Worm (Caenorhabditis elegans): ENCODE results near the gene F28F8.9.

F28F8.9 gene

ce11 chrV:15551642-15552041 is 26.8 kb downstream of the F28F8.9 start (continued):
- TF ChIP-seq lin-35 (GFP tag; optimal IDR thresholded peaks at IDR 0.05), result peak; percentile 30 to 70
- TF ChIP-seq isw-1 (GFP tag; IDR thresholded peaks at IDR 0.05), result no peak
- TF ChIP-seq pqm-1 (tag; optimal IDR thresholded peaks at IDR 0.05), result no peak
- peak; percentile 46 for TF ChIP-seq skn-1 (tag; optimal IDR thresholded peaks at IDR 0.05)
- TF ChIP-seq ceh-90 (tag; optimal IDR thresholded peaks at IDR 0.05), result no peak

DNA sequence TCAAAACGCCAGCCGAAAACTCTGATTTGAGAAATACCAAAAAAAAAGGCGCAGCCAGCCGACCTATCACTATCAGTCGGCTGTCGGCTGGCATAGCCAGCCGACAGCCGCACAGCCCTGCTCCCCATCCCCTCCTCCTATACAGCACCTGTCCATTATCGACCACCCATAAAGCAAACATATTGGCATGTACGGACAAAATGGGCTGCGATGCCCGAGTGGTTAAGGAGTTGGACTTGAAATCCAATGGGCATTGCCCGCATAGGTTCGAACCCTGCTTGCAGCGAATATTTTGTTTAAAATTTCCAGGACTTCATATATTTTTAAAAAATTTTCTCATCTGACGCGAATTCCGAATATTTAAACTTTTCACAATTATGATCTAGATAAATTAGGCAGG is 28.1 kb downstream of the F28F8.9 start:
- TF ChIP-seq ama-1 (optimal IDR thresholded peaks at IDR 0.05) (no peak), lsy-2 (tag; optimal IDR thresholded peaks at IDR 0.05) (no peak), irx-1 (tag; optimal IDR thresholded peaks at IDR 0.05) (no peak), ces-1 (GFP tag; optimal IDR thresholded peaks at IDR 0.05) (no peak), F16B12.6 (tag; optimal IDR thresholded peaks at IDR 0.05) (no peak), xbp-1 (tag; optimal IDR thresholded peaks at IDR 0.05) (no peak), pax-3 (tag; optimal IDR thresholded peaks at IDR 0.05) (no peak), blmp-1 (tag; optimal IDR thresholded peaks at IDR 0.05) (no peak), ceh-90 (tag; optimal IDR thresholded peaks at IDR 0.05) (no peak), fkh-4 (tag; optimal IDR thresholded peaks at IDR 0.05; ENCODE audit: borderline replicate concordance) (no peak)

- TF ChIP-seq lin-35 (GFP tag; optimal IDR thresholded peaks at IDR 0.05) (peak in 1 of 2 experiments; percentile 17), nhr-76 (tag; optimal IDR thresholded peaks at IDR 0.05) (no peak), efl-1 (optimal IDR thresholded peaks at IDR 0.05) (no peak), efl-1 (GFP tag; optimal IDR thresholded peaks at IDR 0.05 in 1 of 2) (peak in 1 of 2 experiments; percentile 88), nhr-90 (tag; optimal IDR thresholded peaks at IDR 0.05; ENCODE audit: poor library complexity) (peak; percentile 15), fos-1 (tag; optimal IDR thresholded peaks at IDR 0.05) (no peak)
Measured at ce11 chrV:15547727-15548126, 30.7 kb downstream of the F28F8.9 start.

DNA sequence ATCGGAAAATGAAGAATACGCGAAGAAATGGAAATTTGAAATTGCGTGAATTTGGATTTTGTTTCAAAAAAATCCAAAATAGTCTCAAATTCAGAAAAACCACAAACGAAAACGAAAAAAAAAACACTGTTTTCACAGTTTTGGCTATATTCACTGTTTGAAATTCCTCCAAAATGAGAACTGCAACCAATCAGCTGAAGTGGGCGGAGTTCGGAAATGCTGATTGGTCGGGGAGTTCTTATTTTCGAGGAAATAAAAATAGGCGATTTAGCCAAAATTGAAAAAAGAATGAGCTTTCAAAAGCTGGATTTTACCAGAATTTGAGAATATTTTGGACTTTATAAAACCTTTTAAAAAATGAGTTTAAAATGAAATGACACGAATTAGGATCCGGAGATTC is 33.6 kb downstream of the F28F8.9 start, which contains the start of gene glb-14:
glb-14 (minus strand) TSS at position 97 of the 400 bp plus-strand sequence.
- no peak for TF ChIP-seq skn-1 (tag; optimal IDR thresholded peaks at IDR 0.05)

- TF ChIP-seq mef-2 (tag; optimal IDR thresholded peaks at IDR 0.05) (no peak), swsn-7 (tag; optimal IDR thresholded peaks at IDR 0.05) (no peak), lin-15B (tag; optimal IDR thresholded peaks at IDR 0.05) (no peak), fkh-4 (tag; optimal IDR thresholded peaks at IDR 0.05; ENCODE audit: borderline replicate concordance) (no peak)
Measured at ce11 chrV:15543252-15543651, 35.2 kb downstream of the F28F8.9 start.

DNA sequence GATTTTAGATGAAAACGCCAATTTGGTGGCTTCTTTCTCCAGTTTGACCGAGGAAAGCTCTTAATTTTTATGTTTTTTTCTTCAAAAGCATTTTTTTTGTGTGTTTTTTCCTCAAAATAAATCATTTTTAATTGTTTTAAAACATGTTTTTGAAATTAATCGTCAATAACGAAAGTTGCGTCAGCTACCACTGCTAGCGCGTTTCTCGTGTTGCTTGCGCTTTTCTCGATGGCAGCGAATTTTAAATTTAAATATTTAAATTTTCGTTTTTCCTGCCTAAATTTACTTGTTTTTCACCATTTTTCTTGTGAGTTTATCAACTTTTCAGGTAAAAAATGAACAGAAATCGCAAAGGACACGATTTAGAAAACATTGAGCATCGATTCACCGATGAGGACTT is 40.5 kb downstream of the F28F8.9 start, which contains the start of gene prde-1:
prde-1 (plus strand) TSS at position 322 of the 400 bp plus-strand sequence.
- TF ChIP-seq ceh-88 (GFP tag; IDR thresholded peaks at IDR 0.05) (no peak), grh-1 (GFP tag; IDR thresholded peaks at IDR 0.05) (no peak), nhr-76 (tag; optimal IDR thresholded peaks at IDR 0.05) (no peak), nhr-237 (tag; optimal IDR thresholded peaks at IDR 0.05) (no peak), xbp-1 (tag; optimal IDR thresholded peaks at IDR 0.05) (no peak), fkh-8 (tag; optimal IDR thresholded peaks at IDR 0.05) (no peak), rnt-1 (tag; optimal IDR thresholded peaks at IDR 0.05) (no peak), nhr-11 (tag; optimal IDR thresholded peaks at IDR 0.05) (no peak), mab-9 (GFP tag; IDR thresholded peaks at IDR 0.05) (no peak), mep-1 (tag; optimal IDR thresholded peaks at IDR 0.05) (no peak), nhr-77 (tag; optimal IDR thresholded peaks at IDR 0.05) (no peak), F16B12.6 (tag; optimal IDR thresholded peaks at IDR 0.05) (no peak), lsy-2 (tag; optimal IDR thresholded peaks at IDR 0.05) (no peak), Y116A8C.19 (tag; optimal IDR thresholded peaks at IDR 0.05; ENCODE audit: borderline replicate concordance) (no peak), ztf-4 (tag; optimal IDR thresholded peaks at IDR 0.05) (no peak), lin-13 (GFP tag; optimal IDR thresholded peaks at IDR 0.05) (no peak), tlp-1 (tag; optimal IDR thresholded peaks at IDR 0.05) (no peak), C04F5.9 (tag; optimal IDR thresholded peaks at IDR 0.05) (no peak), ceh-82 (tag; optimal IDR thresholded peaks at IDR 0.05) (no peak)
